Fruit fly (Drosophila melanogaster): ENCODE measurements around the gene mtd.

Gene mtd

dm6 chr3R:5283360-5283963 lies 66.8 kb downstream of the mtd start:
- TF ChIP-seq Side (GFP tag; optimal IDR thresholded peaks at IDR 0.05), result peak; percentile 92
- no peak for TF ChIP-seq Opbp (GFP tag; IDR thresholded peaks at IDR 0.05; ENCODE audit: partially characterized antibody)
- TF ChIP-seq CG10462 (GFP tag; optimal IDR thresholded peaks at IDR 0.05), result peak; percentile 84
- TF ChIP-seq CG8765 (GFP tag; IDR thresholded peaks at IDR 0.05), result peak; percentile 63; the same call in 1 of the 2 replicates
- no peak for TF ChIP-seq Lim3 (GFP tag; IDR thresholded peaks at IDR 0.05)
- TF ChIP-seq CG6689 (GFP tag; IDR thresholded peaks at IDR 0.05), result peak; percentile 87
- TF ChIP-seq corto (GFP tag; optimal IDR thresholded peaks at IDR 0.05), result peak; percentile 34
- TF ChIP-seq p53 (GFP tag; optimal IDR thresholded peaks at IDR 0.05), result peak; percentile 81
- TF ChIP-seq Six4 (GFP tag; optimal IDR thresholded peaks at IDR 0.05), result peak; percentile 87
- peak; percentile 57 for TF ChIP-seq B-H1 (GFP tag; IDR thresholded peaks at IDR 0.05)
- TF ChIP-seq CG12744 (GFP tag; optimal IDR thresholded peaks at IDR 0.05), result peak; percentile 88
- TF ChIP-seq Jarid2 (GFP tag; optimal IDR thresholded peaks at IDR 0.05), result peak; percentile 75
- peak; percentile 70 for TF ChIP-seq twi (tag; optimal IDR thresholded peaks at IDR 0.05)
- TF ChIP-seq CG12769 (tag; optimal IDR thresholded peaks at IDR 0.05), result peak; percentile 94
- peak; percentile 82 for TF ChIP-seq salm (tag; optimal IDR thresholded peaks at IDR 0.05)
- TF ChIP-seq Hmr (GFP tag; optimal IDR thresholded peaks at IDR 0.05), result peak; percentile 95
- peak; percentile 91 for TF ChIP-seq CG6854 (GFP tag; optimal IDR thresholded peaks at IDR 0.05)
- TF ChIP-seq ac (GFP tag; optimal IDR thresholded peaks at IDR 0.05), result peak; percentile 11
- peak; percentile 96 for TF ChIP-seq CG2120 (GFP tag; optimal IDR thresholded peaks at IDR 0.05)
- TF ChIP-seq Neu2 (GFP tag; optimal IDR thresholded peaks at IDR 0.05; ENCODE audit: borderline replicate concordance), result peak; percentile 62
- TF ChIP-seq ems (GFP tag; optimal IDR thresholded peaks at IDR 0.05), result peak; percentile 90
- peak; percentile 88 for TF ChIP-seq caup (GFP tag; optimal IDR thresholded peaks at IDR 0.05; ENCODE audit: severe bottlenecking)
- TF ChIP-seq Awh (GFP tag; IDR thresholded peaks at IDR 0.05), result peak; percentile 86
- peak; percentile 67 for TF ChIP-seq CG6272 (GFP tag; IDR thresholded peaks at IDR 0.05)
- TF ChIP-seq Xrp1 (GFP tag; IDR thresholded peaks at IDR 0.05), result peak; percentile 84
- TF ChIP-seq toy (GFP tag; IDR thresholded peaks at IDR 0.05), result peak; percentile 75
- peak; percentile 86 to 95 for TF ChIP-seq Hr51 (GFP tag; optimal IDR thresholded peaks at IDR 0.05)
- no peak for TF ChIP-seq CG15073 (GFP tag; optimal IDR thresholded peaks at IDR 0.05)
- peak; percentile 91 for TF ChIP-seq shn (GFP tag; optimal IDR thresholded peaks at IDR 0.05)
- TF ChIP-seq her (GFP tag; optimal IDR thresholded peaks at IDR 0.05), result peak; percentile 87
- peak; percentile 89 for TF ChIP-seq lmd (GFP tag; IDR thresholded peaks at IDR 0.05)
- TF ChIP-seq Blimp-1 (GFP tag; optimal IDR thresholded peaks at IDR 0.05), result peak; percentile 90
- TF ChIP-seq Atf3 (GFP tag; optimal IDR thresholded peaks at IDR 0.05), result peak; percentile 74
- peak; percentile 84 for TF ChIP-seq CG14710 (tag; optimal IDR thresholded peaks at IDR 0.05)
- TF ChIP-seq CG7839 (tag; optimal IDR thresholded peaks at IDR 0.05), result peak; percentile 93
- peak; percentile 85 for TF ChIP-seq D19B (GFP tag; optimal IDR thresholded peaks at IDR 0.05)
- peak; percentile 26 for TF ChIP-seq ftz-f1 (GFP tag; optimal IDR thresholded peaks at IDR 0.05)
- TF ChIP-seq tin (GFP tag; optimal IDR thresholded peaks at IDR 0.05), result peak; percentile 81
- TF ChIP-seq Mes4 (GFP tag; optimal IDR thresholded peaks at IDR 0.05), result peak; percentile 82
- TF ChIP-seq Hr3 (GFP tag; optimal IDR thresholded peaks at IDR 0.05), result peak; percentile 84
- peak; percentile 78 for TF ChIP-seq YL-1 (GFP tag; optimal IDR thresholded peaks at IDR 0.05)
- TF ChIP-seq odd (GFP tag; optimal IDR thresholded peaks at IDR 0.05), result peak; percentile 88
- TF ChIP-seq CG13287 (GFP tag; IDR thresholded peaks at IDR 0.05; ENCODE audit: partially characterized antibody), result no peak
- peak; percentile 88 for TF ChIP-seq eyg (GFP tag; optimal IDR thresholded peaks at IDR 0.05)
- TF ChIP-seq MESR4 (GFP tag; optimal IDR thresholded peaks at IDR 0.05), result peak; percentile 18
- peak; percentile 58; the same call in 1 of the 2 replicates for TF ChIP-seq danr (GFP tag; IDR thresholded peaks at IDR 0.05)
- peak; percentile 32; the same call in 1 of the 2 replicates for TF ChIP-seq Poxn (GFP tag; IDR thresholded peaks at IDR 0.05)
- TF ChIP-seq lbe (GFP tag; optimal IDR thresholded peaks at IDR 0.05), result peak; percentile 54
- TF ChIP-seq CG18599 (GFP tag; optimal IDR thresholded peaks at IDR 0.05), result peak; percentile 96

Data from whole organism, embryonic.